Worm (Caenorhabditis elegans): ENCODE measurements around the gene set-11.

ce11 chrII:2717335-2717734 is 25.0 kb upstream of the set-11 start, which contains the start of gene T05A8.3:
- TF ChIP-seq nhr-76 (tag; optimal IDR thresholded peaks at IDR 0.05) (no peak), egl-27 (tag; optimal IDR thresholded peaks at IDR 0.05) (no peak), ztf-11 (tag; optimal IDR thresholded peaks at IDR 0.05) (no peak), ceh-90 (tag; optimal IDR thresholded peaks at IDR 0.05) (no peak), snu-23 (GFP tag; optimal IDR thresholded peaks at IDR 0.05) (no peak), hlh-4 (tag; optimal IDR thresholded peaks at IDR 0.05) (no peak), elt-2 (tag; optimal IDR thresholded peaks at IDR 0.05) (no peak), swsn-7 (tag; optimal IDR thresholded peaks at IDR 0.05) (no peak), ztf-4 (tag; optimal IDR thresholded peaks at IDR 0.05) (no peak), lin-13 (GFP tag; optimal IDR thresholded peaks at IDR 0.05) (no peak), dpl-1 (GFP tag; optimal IDR thresholded peaks at IDR 0.05) (no peak), mdl-1 (tag; optimal IDR thresholded peaks at IDR 0.05) (no peak)
